Worm (Caenorhabditis elegans) whole organism, early embryonic: ENCODE data around the gene wht-7.

Experiments
- B0310.2 ChIP-seq: sonication (generic microtip); optimal IDR thresholded peaks from 2 replicates; lab custom pipeline; 2016; ENCODE audit warnings: mild to moderate bottlenecking, missing genetic modification characterization, missing compliant biosample characterization
- F13C5.2 ChIP-seq: sonication (generic microtip); optimal IDR thresholded peaks from 2 replicates; lab custom pipeline; 2017; ENCODE audit warnings: mild to moderate bottlenecking, missing genetic modification characterization, inconsistent platforms, missing compliant biosample characterization
- aly-1 ChIP-seq: sonication (generic microtip); optimal IDR thresholded peaks from 2 replicates; lab custom pipeline; 2016; ENCODE audit warnings: missing genetic modification characterization, missing compliant biosample characterization
- ama-1 ChIP-seq: fragments of 150-350 bp; optimal IDR thresholded peaks from 2 replicates; lab custom pipeline; 2014
- ceh-13 ChIP-seq: fragments of 200-800 bp; sonication (Bioruptor generic); optimal IDR thresholded peaks from 2 replicates; lab custom pipeline; 2018; ENCODE audit warnings: mild to moderate bottlenecking, missing genetic modification characterization, missing compliant biosample characterization
- ceh-36 ChIP-seq: sonication (generic microtip); optimal IDR thresholded peaks from 2 replicates; lab custom pipeline; 2016; ENCODE audit warnings: missing genetic modification characterization, inconsistent platforms, missing compliant biosample characterization
- ets-7 ChIP-seq: sonication (generic microtip); optimal IDR thresholded peaks from 2 replicates; lab custom pipeline; 2016; ENCODE audit warnings: missing genotype, missing genetic modification characterization, missing compliant biosample characterization
- flt-1 ChIP-seq: fragments of 200-800 bp; sonication (Bioruptor generic); IDR thresholded peaks from 2 replicates; pipeline ENCODE4 v1.3.6; 2022; ENCODE audit warnings: missing genetic modification characterization, missing compliant biosample characterization
- hmbx-1 ChIP-seq: sonication (generic microtip); optimal IDR thresholded peaks from 2 replicates; lab custom pipeline; 2016; ENCODE audit warnings: mild to moderate bottlenecking, missing genetic modification characterization, missing compliant biosample characterization
- hmg-4 ChIP-seq: fragments of 200-800 bp; sonication (Bioruptor generic); optimal IDR thresholded peaks from 2 replicates; lab custom pipeline; 2018; ENCODE audit warnings: mild to moderate bottlenecking, missing genetic modification characterization, missing compliant biosample characterization
- hnd-1 ChIP-seq: sonication (generic microtip); optimal IDR thresholded peaks from 2 replicates; lab custom pipeline; 2016; ENCODE audit warnings: missing genetic modification characterization, missing compliant biosample characterization
- pes-1 ChIP-seq: fragments of 200-800 bp; sonication (Bioruptor generic); IDR thresholded peaks from 2 replicates; pipeline ENCODE4 v1.3.6; 2022; ENCODE audit warnings: missing genetic modification reagents, missing genetic modification characterization, missing compliant biosample characterization
- scrt-1 ChIP-seq: fragments of 200-800 bp; sonication (Bioruptor generic); IDR thresholded peaks from 2 replicates; pipeline ENCODE4 v1.3.6; 2022; ENCODE audit warnings: missing genetic modification characterization, missing compliant biosample characterization
- sea-1 ChIP-seq: fragments of 200-800 bp; sonication (Bioruptor generic); conservative IDR thresholded peaks from 2 replicates; pipeline ENCODE4 v1.3.6; 2022; ENCODE audit warnings: missing genetic modification characterization, missing compliant biosample characterization
- tbx-11 ChIP-seq: fragments of 200-800 bp; sonication (Bioruptor generic); IDR thresholded peaks from 2 replicates; pipeline ENCODE4 v1.3.6; 2022; ENCODE audit warnings: missing genetic modification characterization, missing compliant biosample characterization
- tbx-37 ChIP-seq: fragments of 200-800 bp; sonication (Bioruptor generic); conservative IDR thresholded peaks from 2 replicates; pipeline ENCODE4 v1.3.6; 2022; ENCODE audit warnings: missing genetic modification reagents, missing genetic modification characterization, missing compliant biosample characterization
- tra-4 ChIP-seq: sonication (generic microtip); optimal IDR thresholded peaks from 2 replicates; lab custom pipeline; 2017; ENCODE audit warnings: missing genetic modification characterization, missing compliant biosample characterization

wht-7 gene

ce11 chrIII:6135211-6135610 lies 14.2 kb downstream of the wht-7 start:
- TF ChIP-seq ceh-13 (GFP tag; lab: Kevin White, UChicago): no peak
- TF ChIP-seq sea-1 (GFP tag; lab: Robert Waterston, UW): 0 out of 2 replicates have a peak, but pooled peaks have one; percentile 16
- no peak for TF ChIP-seq tra-4 (tag; lab: Kevin White, UChicago)
- TF ChIP-seq ceh-36 (tag; lab: Kevin White, UChicago): no peak
- no peak for TF ChIP-seq aly-1
- TF ChIP-seq hnd-1 (tag; lab: Kevin White, UChicago): no peak
- no peak for TF ChIP-seq pes-1
- TF ChIP-seq hmg-4: peak; percentile 22
- no peak for TF ChIP-seq tbx-11 (GFP tag; lab: Robert Waterston, UW)
- no peak for TF ChIP-seq tbx-37 (GFP tag; lab: Robert Waterston, UW)
- no peak for TF ChIP-seq ets-7

ce11 chrIII:6134111-6134510 lies 15.3 kb downstream of the wht-7 start:
- TF ChIP-seq flt-1 (GFP tag; lab: Robert Waterston, UW) (no peak), scrt-1 (no peak), tbx-11 (GFP tag; lab: Robert Waterston, UW) (no peak), hnd-1 (tag; lab: Kevin White, UChicago) (no peak), ets-7 (no peak), pes-1 (no peak), aly-1 (no peak), B0310.2 (no peak), F13C5.2 (no peak), hmg-4 (no peak), ceh-13 (GFP tag; lab: Kevin White, UChicago) (no peak), ceh-36 (tag; lab: Kevin White, UChicago) (no peak), sea-1 (GFP tag; lab: Robert Waterston, UW) (no peak), ama-1 (no peak), tbx-37 (GFP tag; lab: Robert Waterston, UW) (no peak)

ce11 chrIII:6133389-6133789 lies 16.0 kb downstream of the wht-7 start:
- TF ChIP-seq F13C5.2 (peak; percentile 62), ceh-36 (tag; lab: Kevin White, UChicago) (peak; percentile 39), tbx-11 (GFP tag; lab: Robert Waterston, UW) (0 out of 2 replicates have a peak, but pooled peaks have one; percentile 14), hmbx-1 (peak; percentile 57)

ce11 chrIII:6132068-6132467 lies 17.3 kb downstream of the wht-7 start:
- TF ChIP-seq tbx-11 (GFP tag; lab: Robert Waterston, UW) (no peak), ceh-13 (GFP tag; lab: Kevin White, UChicago) (no peak), hnd-1 (tag; lab: Kevin White, UChicago) (no peak), sea-1 (GFP tag; lab: Robert Waterston, UW) (no peak), hmg-4 (no peak), pes-1 (no peak), scrt-1 (no peak), ama-1 (no peak), flt-1 (GFP tag; lab: Robert Waterston, UW) (no peak), F13C5.2 (no peak), ets-7 (no peak), ceh-36 (tag; lab: Kevin White, UChicago) (no peak)

ce11 chrIII:6123647-6124046 lies 25.8 kb downstream of the wht-7 start:
- TF ChIP-seq ceh-13 (GFP tag; lab: Kevin White, UChicago) (no peak), aly-1 (no peak), scrt-1 (no peak), tbx-37 (GFP tag; lab: Robert Waterston, UW) (no peak), ceh-36 (tag; lab: Kevin White, UChicago) (no peak), B0310.2 (no peak), hmbx-1 (no peak), F13C5.2 (no peak), ets-7 (no peak)

ce11 chrIII:6120990-6121389 lies 28.4 kb downstream of the wht-7 start:
- TF ChIP-seq sea-1 (GFP tag; lab: Robert Waterston, UW) (no peak), B0310.2 (no peak), ceh-36 (tag; lab: Kevin White, UChicago) (no peak), aly-1 (no peak), flt-1 (GFP tag; lab: Robert Waterston, UW) (no peak), tbx-37 (GFP tag; lab: Robert Waterston, UW) (no peak), hnd-1 (tag; lab: Kevin White, UChicago) (no peak), hmbx-1 (no peak), F13C5.2 (no peak), ceh-13 (GFP tag; lab: Kevin White, UChicago) (no peak), scrt-1 (no peak), tbx-11 (GFP tag; lab: Robert Waterston, UW) (no peak), pes-1 (no peak), ama-1 (no peak)

- no peak for TF ChIP-seq flt-1 (GFP tag; lab: Robert Waterston, UW)
- TF ChIP-seq ets-7: no peak
Observed at ce11 chrIII:6118320-6118719, 31.1 kb downstream of the wht-7 start, which contains the start of gene kin-18. TSS of gene kin-18 (plus strand) at chrIII:6118620.

ce11 chrIII:6116981-6117380 lies 32.4 kb downstream of the wht-7 start:
- TF ChIP-seq hmbx-1 (no peak), hmg-4 (no peak), tbx-37 (GFP tag; lab: Robert Waterston, UW) (no peak), sea-1 (GFP tag; lab: Robert Waterston, UW) (no peak), scrt-1 (no peak)

- TF ChIP-seq ceh-13 (GFP tag; lab: Kevin White, UChicago): no peak
- TF ChIP-seq F13C5.2: peak; percentile 41
Observed at ce11 chrIII:6116281-6116886, 33.0 kb downstream of the wht-7 start, which contains the start of gene nmt-1. TSS of gene nmt-1 (minus strand) at chrIII:6116331.
